Worm (Caenorhabditis elegans) whole organism, mixed stage, embryonic: ENCODE measurements around the gene ZK1010.8.

Experiments
- ceh-39 ChIP-seq: fragments of 150-350 bp; optimal IDR thresholded peaks from 2 replicates; lab custom pipeline; 2014; ENCODE audit warnings: missing biosample characterization, missing genetic modification characterization
- elt-1 ChIP-seq: sonication (generic microtip); optimal IDR thresholded peaks from 2 replicates; lab custom pipeline; 2017; ENCODE audit warnings: missing genetic modification characterization, mild to moderate bottlenecking, missing compliant biosample characterization, antibody characterized with exemption, moderate library complexity, borderline replicate concordance; ENCODE audit not compliant: insufficient read depth
- lsy-2 ChIP-seq: fragments of 150-350 bp; optimal IDR thresholded peaks from 2 replicates; lab custom pipeline; 2014; ENCODE audit warnings: missing biosample characterization, missing genetic modification characterization
- mls-2 ChIP-seq: sonication (generic microtip); optimal IDR thresholded peaks from 2 replicates; lab custom pipeline; 2016; ENCODE audit warnings: mild to moderate bottlenecking, missing genetic modification characterization, moderate library complexity, missing compliant biosample characterization
- snpc-4 ChIP-seq: fragments of 150-350 bp; optimal IDR thresholded peaks from 2 replicates; lab custom pipeline; 2014; ENCODE audit warnings: missing biosample characterization, missing genetic modification characterization

ce11 chrIII:12968330-12968729 is 32.1 kb downstream of the ZK1010.8 start:
- TF ChIP-seq elt-1 (no peak), snpc-4 (tag; lab: Kevin White, UChicago) (no peak), mls-2 (no peak), ceh-39 (tag; lab: Kevin White, UChicago) (no peak), lsy-2 (no peak)
